Worm (Caenorhabditis elegans) whole organism, late embryonic: ENCODE results near the gene prmn-1.

Experiments
- ama-1 ChIP-seq: fragments of 150-350 bp; optimal IDR thresholded peaks from 2 replicates; lab custom pipeline; 2014
- eyg-1 ChIP-seq: sonication (generic microtip); optimal IDR thresholded peaks from 2 replicates; lab custom pipeline; 2016; ENCODE audit warnings: missing genotype, missing genetic modification characterization, missing compliant biosample characterization
- fax-1 ChIP-seq: sonication (generic microtip); optimal IDR thresholded peaks from 2 replicates; lab custom pipeline; 2016; ENCODE audit warnings: missing genotype, missing genetic modification characterization, missing compliant biosample characterization
- fkh-10 ChIP-seq: fragments of 150-350 bp; optimal IDR thresholded peaks from 2 replicates; lab custom pipeline; 2014; ENCODE audit warnings: missing biosample characterization, missing genetic modification reagents, missing genetic modification characterization
- hlh-15 ChIP-seq: sonication (generic microtip); optimal IDR thresholded peaks from 2 replicates; lab custom pipeline; 2016; ENCODE audit warnings: missing genetic modification characterization, missing compliant biosample characterization
- pax-1 ChIP-seq: fragments of 150-350 bp; optimal IDR thresholded peaks from 2 replicates; lab custom pipeline; 2014; ENCODE audit warnings: missing biosample characterization, missing genetic modification characterization
- tbx-2 ChIP-seq: sonication (generic microtip); optimal IDR thresholded peaks from 2 replicates; lab custom pipeline; 2016; ENCODE audit warnings: missing genetic modification characterization, missing compliant biosample characterization

DNA sequence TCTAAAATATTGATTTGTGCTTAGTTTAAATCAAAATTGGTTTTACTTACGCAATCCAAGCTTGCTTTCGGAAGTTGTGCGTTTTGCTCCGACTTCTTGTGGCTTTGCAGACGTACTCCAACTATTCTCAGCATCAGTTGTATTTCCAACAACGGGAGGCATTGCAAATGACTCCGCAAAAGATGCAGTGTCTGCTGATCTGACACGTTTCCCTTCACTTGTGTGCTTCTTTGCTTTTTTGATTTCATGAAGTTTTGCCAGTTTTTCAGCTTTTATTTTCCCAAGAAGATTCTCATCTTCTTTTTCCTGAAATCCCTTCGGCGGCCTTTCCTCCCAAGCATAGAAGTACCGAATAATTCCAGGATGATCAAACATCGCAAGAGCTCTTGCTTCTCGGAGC is 26.8 kb downstream of the prmn-1 start:
- TF ChIP-seq hlh-15 (tag; lab: Kevin White, UChicago) (no peak), eyg-1 (tag; lab: Kevin White, UChicago) (no peak), pax-1 (tag; lab: Kevin White, UChicago) (no peak), fkh-10 (no peak), tbx-2 (tag; lab: Kevin White, UChicago) (no peak), fax-1 (tag; lab: Kevin White, UChicago) (no peak), ama-1 (lab: Kevin White, UChicago) (no peak)
